Fruit fly (Drosophila melanogaster): Measurements from ENCODE around the gene Dip-B.

Gene Dip-B

DNA sequence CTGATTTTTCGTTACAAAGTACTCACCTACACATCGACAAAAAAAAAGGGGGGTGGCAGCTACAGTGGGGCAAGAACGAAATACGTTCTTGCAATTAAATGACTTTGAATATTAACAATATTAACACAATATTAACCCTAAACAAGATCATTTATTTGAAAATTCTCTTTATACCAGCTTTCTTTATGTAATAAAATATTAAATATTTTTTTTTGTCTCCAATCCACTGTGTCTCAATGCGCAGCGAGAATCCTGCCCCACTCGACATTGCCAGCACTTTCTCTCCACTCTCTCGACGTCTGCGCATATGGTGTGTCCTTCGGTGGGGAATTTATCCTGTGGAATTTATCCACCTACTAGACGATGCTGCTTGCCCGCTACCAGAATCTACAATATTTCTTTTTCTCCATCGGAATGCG is 18.4 kb downstream of the Dip-B start (continued):
- TF ChIP-seq CG13775 (GFP tag; optimal IDR thresholded peaks at IDR 0.05) (peak; percentile 84), CG6689 (GFP tag; IDR thresholded peaks at IDR 0.05) (peak; percentile 92), Optix (GFP tag; IDR thresholded peaks at IDR 0.05) (peak; percentile 89), Meics (GFP tag; optimal IDR thresholded peaks at IDR 0.05) (peak; percentile 91), chm (GFP tag; IDR thresholded peaks at IDR 0.05) (peak; percentile 95), Atf3 (GFP tag; optimal IDR thresholded peaks at IDR 0.05) (peak; percentile 16), CG17361 (GFP tag; IDR thresholded peaks at IDR 0.05) (peak; percentile 84), CG6813 (GFP tag; optimal IDR thresholded peaks at IDR 0.05) (peak; percentile 87), B-H1 (GFP tag; IDR thresholded peaks at IDR 0.05) (peak; percentile 91), peb (GFP tag; IDR thresholded peaks at IDR 0.05) (peak; percentile 85), CG8944 (GFP tag; optimal IDR thresholded peaks at IDR 0.05) (no peak), Elba2 (GFP tag; optimal IDR thresholded peaks at IDR 0.05) (no peak), CG2120 (GFP tag; optimal IDR thresholded peaks at IDR 0.05) (peak; percentile 90), schlank (tag; optimal IDR thresholded peaks at IDR 0.05) (peak; percentile 72), CG3838 (GFP tag; optimal IDR thresholded peaks at IDR 0.05) (peak; percentile 27), jumu (GFP tag; optimal IDR thresholded peaks at IDR 0.05) (peak; percentile 71), NFAT (GFP tag; IDR thresholded peaks at IDR 0.05) (peak; percentile 74), CG17912 (GFP tag; optimal IDR thresholded peaks at IDR 0.05) (peak; percentile 25), lilli (GFP tag; optimal IDR thresholded peaks at IDR 0.05) (peak; percentile 79), eve (GFP tag; optimal IDR thresholded peaks at IDR 0.05) (peak in 1 of 2 experiments; percentile 94), CG1529 (GFP tag; optimal IDR thresholded peaks at IDR 0.05) (peak; percentile 83), zfh2 (GFP tag; optimal IDR thresholded peaks at IDR 0.05) (peak; percentile 39), Myb (GFP tag; optimal IDR thresholded peaks at IDR 0.05) (peak; percentile 35), abd-A (tag; optimal IDR thresholded peaks at IDR 0.05) (no peak), Hand (GFP tag; optimal IDR thresholded peaks at IDR 0.05) (peak; percentile 98), CG7987 (GFP tag; optimal IDR thresholded peaks at IDR 0.05) (peak; percentile 49), CG8089 (GFP tag; optimal IDR thresholded peaks at IDR 0.05) (no peak), Mad (GFP tag; optimal IDR thresholded peaks at IDR 0.05) (peak; percentile 17), Opbp (GFP tag; IDR thresholded peaks at IDR 0.05; ENCODE audit: partially characterized antibody) (0 out of 3 replicates have a peak, but pooled peaks have one; percentile 38), ab (GFP tag; optimal IDR thresholded peaks at IDR 0.05) (no peak), eyg (GFP tag; optimal IDR thresholded peaks at IDR 0.05) (no peak), Dbx (GFP tag; IDR thresholded peaks at IDR 0.05) (peak; percentile 97), Taf1 (GFP tag; IDR thresholded peaks at IDR 0.05) (peak; percentile 93), CG11398 (GFP tag; optimal IDR thresholded peaks at IDR 0.05) (no peak), CG4404 (GFP tag; IDR thresholded peaks at IDR 0.05) (peak; percentile 74), gsb (GFP tag; IDR thresholded peaks at IDR 0.05) (peak; percentile 86), Hmr (GFP tag; optimal IDR thresholded peaks at IDR 0.05) (peak; percentile 96), stwl (tag; optimal IDR thresholded peaks at IDR 0.05) (peak; percentile 25), sd (tag; optimal IDR thresholded peaks at IDR 0.05) (peak; percentile 91), shn (GFP tag; optimal IDR thresholded peaks at IDR 0.05) (no peak), lola (GFP tag; optimal IDR thresholded peaks at IDR 0.05) (peak in 1 of 3 experiments; percentile 83), Lim3 (GFP tag; IDR thresholded peaks at IDR 0.05) (peak; percentile 78), MESR4 (GFP tag; optimal IDR thresholded peaks at IDR 0.05) (no peak), maf-S (GFP tag; optimal IDR thresholded peaks at IDR 0.05) (peak; percentile 34), Med (GFP tag) (peak; percentile 93), vfl (GFP tag; optimal IDR thresholded peaks at IDR 0.05) (peak; percentile 65), CG2889 (GFP tag; IDR thresholded peaks at IDR 0.05) (peak; percentile 88), B-H2 (GFP tag; optimal IDR thresholded peaks at IDR 0.05) (peak; percentile 96), CG16815 (GFP tag; optimal IDR thresholded peaks at IDR 0.05) (peak; percentile 79), CG31441 (GFP tag; IDR thresholded peaks at IDR 0.05) (peak; percentile 83), hkb (optimal IDR thresholded peaks at IDR 0.05) (no peak), hkb (GFP tag; IDR thresholded peaks at IDR 0.05) (peak; percentile 97)

Measured in whole organism, embryonic.